Worm (Caenorhabditis elegans): ENCODE results near the gene acp-4.

acp-4 gene

ce11 chrII:8415462-8416037, 19.4 kb downstream of the acp-4 start:
- TF ChIP-seq ztf-23 (GFP tag; IDR thresholded peaks at IDR 0.05) (no peak), tab-1 (GFP tag; IDR thresholded peaks at IDR 0.05) (no peak), flt-1 (GFP tag; IDR thresholded peaks at IDR 0.05) (0 out of 2 replicates have a peak, but pooled peaks have one; percentile 49), ztf-29 (GFP tag; IDR thresholded peaks at IDR 0.05) (peak; percentile 54; the same call in 1 of the 2 replicates)

ce11 chrII:8415035-8415434, 19.9 kb downstream of the acp-4 start:
- TF ChIP-seq ztf-29 (GFP tag; IDR thresholded peaks at IDR 0.05) (no peak), flt-1 (GFP tag; IDR thresholded peaks at IDR 0.05) (no peak), med-1 (GFP tag; optimal IDR thresholded peaks at IDR 0.05; ENCODE audit: insufficient read depth) (no peak), cog-1 (tag; optimal IDR thresholded peaks at IDR 0.05) (no peak), tab-1 (GFP tag; IDR thresholded peaks at IDR 0.05) (no peak), ref-1 (GFP tag; conservative IDR thresholded peaks at IDR 0.05) (no peak), ztf-23 (GFP tag; IDR thresholded peaks at IDR 0.05) (no peak), klf-2 (GFP tag; conservative IDR thresholded peaks at IDR 0.05) (no peak), T22C8.4 (GFP tag; IDR thresholded peaks at IDR 0.05) (no peak)

ce11 chrII:8412935-8413334, 22.0 kb downstream of the acp-4 start:
- TF ChIP-seq ref-1 (GFP tag; conservative IDR thresholded peaks at IDR 0.05) (no peak), cog-1 (tag; optimal IDR thresholded peaks at IDR 0.05) (no peak), ztf-23 (GFP tag; IDR thresholded peaks at IDR 0.05) (no peak), ztf-29 (GFP tag; IDR thresholded peaks at IDR 0.05) (no peak), tab-1 (GFP tag; IDR thresholded peaks at IDR 0.05) (no peak), flt-1 (GFP tag; IDR thresholded peaks at IDR 0.05) (no peak), klf-2 (GFP tag; conservative IDR thresholded peaks at IDR 0.05) (no peak), T22C8.4 (GFP tag; IDR thresholded peaks at IDR 0.05) (no peak), med-1 (GFP tag; optimal IDR thresholded peaks at IDR 0.05; ENCODE audit: insufficient read depth) (no peak)

DNA sequence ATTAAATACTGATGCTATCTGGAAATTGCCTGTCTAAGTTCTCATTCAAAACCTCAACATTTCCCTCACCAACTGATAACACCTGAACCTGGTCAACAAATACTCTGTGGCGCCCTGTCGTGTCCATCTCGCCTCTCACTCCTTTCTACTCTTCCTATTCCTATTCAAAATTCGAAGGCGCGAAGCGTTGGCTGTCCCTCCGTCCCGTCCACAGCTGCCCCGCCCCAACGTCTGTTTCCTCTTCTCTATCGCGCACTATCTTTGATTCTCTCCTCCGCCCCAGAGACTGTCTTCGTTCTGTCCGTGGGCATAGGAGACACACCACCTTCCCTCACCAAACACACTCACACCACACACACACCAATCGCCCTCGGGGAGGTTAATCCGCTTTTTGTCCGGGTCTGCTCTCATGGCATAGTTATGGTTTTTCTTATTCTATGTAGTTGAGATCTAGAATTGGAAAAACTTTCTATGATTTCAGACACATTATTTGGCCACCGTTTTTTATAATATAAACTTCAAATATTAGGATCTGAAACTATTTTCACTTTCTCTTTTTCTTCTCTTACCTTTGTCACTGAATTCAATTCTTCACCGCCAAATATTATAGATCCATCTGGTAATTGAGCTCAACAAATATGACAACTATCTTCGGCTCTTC, 22.7 kb downstream of the acp-4 start, which contains the start of gene efl-3:
Gene efl-3 (plus strand): TSS at position 611 of the 661 bp plus-strand sequence.
- TF ChIP-seq ztf-29 (GFP tag; IDR thresholded peaks at IDR 0.05) (no peak), med-1 (GFP tag; optimal IDR thresholded peaks at IDR 0.05; ENCODE audit: insufficient read depth) (no peak), tab-1 (GFP tag; IDR thresholded peaks at IDR 0.05) (no peak), cog-1 (tag; optimal IDR thresholded peaks at IDR 0.05) (no peak), flt-1 (GFP tag; IDR thresholded peaks at IDR 0.05) (no peak), T22C8.4 (GFP tag; IDR thresholded peaks at IDR 0.05) (no peak), ztf-23 (GFP tag; IDR thresholded peaks at IDR 0.05) (no peak), klf-2 (GFP tag; conservative IDR thresholded peaks at IDR 0.05) (no peak), ref-1 (GFP tag; conservative IDR thresholded peaks at IDR 0.05) (no peak)

DNA sequence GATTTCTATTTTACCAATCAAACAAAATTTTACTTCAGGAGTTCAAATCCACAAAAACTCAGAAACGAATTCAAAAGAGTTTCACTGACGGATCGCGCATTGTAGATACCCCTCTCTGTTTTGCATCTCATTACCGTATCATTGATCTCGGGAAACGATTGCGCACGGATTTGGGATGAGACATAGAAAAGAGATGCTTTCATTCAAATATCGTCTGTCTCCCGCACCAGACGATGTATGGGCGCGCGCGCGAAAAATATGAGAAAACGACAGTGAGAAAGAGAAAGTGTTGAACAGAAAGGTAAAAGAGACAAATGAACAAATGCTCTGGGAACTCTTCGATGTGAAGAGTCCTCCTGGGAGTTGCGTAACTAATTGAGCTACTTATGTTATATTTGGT, 23.9 kb downstream of the acp-4 start:
- TF ChIP-seq tab-1 (GFP tag; IDR thresholded peaks at IDR 0.05), result no peak
- TF ChIP-seq ref-1 (GFP tag; conservative IDR thresholded peaks at IDR 0.05), result no peak
- no peak for TF ChIP-seq cog-1 (tag; optimal IDR thresholded peaks at IDR 0.05)
- no peak for TF ChIP-seq ztf-29 (GFP tag; IDR thresholded peaks at IDR 0.05)
- TF ChIP-seq ztf-23 (GFP tag; IDR thresholded peaks at IDR 0.05), result no peak
- no peak for TF ChIP-seq T22C8.4 (GFP tag; IDR thresholded peaks at IDR 0.05)
- no peak for TF ChIP-seq flt-1 (GFP tag; IDR thresholded peaks at IDR 0.05)
- no peak for TF ChIP-seq klf-2 (GFP tag; conservative IDR thresholded peaks at IDR 0.05)
- no peak for TF ChIP-seq med-1 (GFP tag; optimal IDR thresholded peaks at IDR 0.05; ENCODE audit: insufficient read depth)

- TF ChIP-seq cog-1 (tag; optimal IDR thresholded peaks at IDR 0.05), result no peak
- TF ChIP-seq T22C8.4 (GFP tag; IDR thresholded peaks at IDR 0.05), result no peak
- no peak for TF ChIP-seq flt-1 (GFP tag; IDR thresholded peaks at IDR 0.05)
- no peak for TF ChIP-seq tab-1 (GFP tag; IDR thresholded peaks at IDR 0.05)
- TF ChIP-seq klf-2 (GFP tag; conservative IDR thresholded peaks at IDR 0.05), result no peak
- TF ChIP-seq med-1 (GFP tag; optimal IDR thresholded peaks at IDR 0.05; ENCODE audit: insufficient read depth), result no peak
- no peak for TF ChIP-seq ztf-29 (GFP tag; IDR thresholded peaks at IDR 0.05)
- TF ChIP-seq ztf-23 (GFP tag; IDR thresholded peaks at IDR 0.05), result no peak
- no peak for TF ChIP-seq ref-1 (GFP tag; conservative IDR thresholded peaks at IDR 0.05)
Observed at ce11 chrII:8409538-8409937, 25.4 kb downstream of the acp-4 start.

ce11 chrII:8407491-8407890, 27.4 kb downstream of the acp-4 start, which contains the start of gene sra-13:
TSS of gene sra-13 (plus strand) at chrII:8407685.
- TF ChIP-seq klf-2 (GFP tag; conservative IDR thresholded peaks at IDR 0.05), result no peak

ce11 chrII:8405303-8405702, 29.6 kb downstream of the acp-4 start, which contains the start of gene ubc-24:
TSS of gene ubc-24 (plus strand) at chrII:8405603.
- TF ChIP-seq ztf-29 (GFP tag; IDR thresholded peaks at IDR 0.05) (no peak), ref-1 (GFP tag; conservative IDR thresholded peaks at IDR 0.05) (no peak), med-1 (GFP tag; optimal IDR thresholded peaks at IDR 0.05; ENCODE audit: insufficient read depth) (no peak), klf-2 (GFP tag; conservative IDR thresholded peaks at IDR 0.05) (no peak), tab-1 (GFP tag; IDR thresholded peaks at IDR 0.05) (no peak), ztf-23 (GFP tag; IDR thresholded peaks at IDR 0.05) (no peak), cog-1 (tag; optimal IDR thresholded peaks at IDR 0.05) (no peak), flt-1 (GFP tag; IDR thresholded peaks at IDR 0.05) (no peak)

- no peak for TF ChIP-seq tab-1 (GFP tag; IDR thresholded peaks at IDR 0.05)
- no peak for TF ChIP-seq T22C8.4 (GFP tag; IDR thresholded peaks at IDR 0.05)
- no peak for TF ChIP-seq klf-2 (GFP tag; conservative IDR thresholded peaks at IDR 0.05)
- TF ChIP-seq ref-1 (GFP tag; conservative IDR thresholded peaks at IDR 0.05), result no peak
- no peak for TF ChIP-seq cog-1 (tag; optimal IDR thresholded peaks at IDR 0.05)
- no peak for TF ChIP-seq ztf-29 (GFP tag; IDR thresholded peaks at IDR 0.05)
- TF ChIP-seq ztf-23 (GFP tag; IDR thresholded peaks at IDR 0.05), result no peak
- TF ChIP-seq flt-1 (GFP tag; IDR thresholded peaks at IDR 0.05), result no peak
- TF ChIP-seq med-1 (GFP tag; optimal IDR thresholded peaks at IDR 0.05; ENCODE audit: insufficient read depth), result no peak
Observed at ce11 chrII:8404748-8405147, 30.2 kb downstream of the acp-4 start, which contains the start of gene skpo-1. TSS of gene skpo-1 (minus strand) at chrII:8404848.
